Fruit fly (Drosophila melanogaster): Measurements from ENCODE around the gene CG3557.

DNA sequence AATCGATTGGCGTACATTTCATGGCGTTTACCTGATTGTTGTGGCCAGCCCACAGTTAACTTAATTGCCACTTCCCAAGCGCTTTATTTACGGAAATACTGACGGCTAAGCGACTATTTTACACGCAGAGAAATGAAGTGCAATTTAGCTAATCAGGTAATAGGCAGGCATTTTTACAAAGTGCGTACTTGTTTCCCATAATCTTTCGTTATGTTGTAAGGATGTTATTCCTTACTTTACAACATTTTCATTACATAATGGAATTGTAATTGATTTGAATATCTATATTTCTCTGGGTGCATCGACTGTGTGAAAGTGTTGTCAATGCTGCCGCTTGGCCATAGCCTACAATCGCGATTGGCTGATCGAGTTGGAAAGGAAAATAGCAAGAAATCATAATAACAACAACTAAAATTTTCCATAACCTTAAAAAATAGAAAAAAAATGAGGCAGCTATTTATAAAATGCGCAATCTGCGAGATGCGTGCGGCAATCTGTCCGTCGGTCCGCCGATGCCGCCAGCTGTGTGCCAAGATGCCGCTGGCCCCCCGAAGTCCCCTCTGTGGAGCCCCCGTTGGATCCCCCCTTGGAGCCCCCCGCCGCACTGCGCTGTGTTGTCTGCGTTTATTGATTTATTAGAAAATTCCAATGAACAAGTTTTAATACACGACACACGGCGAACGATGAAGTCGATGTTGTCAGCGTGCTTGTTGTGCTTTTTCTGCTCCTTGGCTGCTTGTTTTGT, 41.0 kb upstream of the CG3557 start:
- TF ChIP-seq CG6792 (GFP tag; optimal IDR thresholded peaks at IDR 0.05): peak; percentile 64
- peak; percentile 79 for TF ChIP-seq CG10669 (GFP tag; optimal IDR thresholded peaks at IDR 0.05)
- TF ChIP-seq Sox102F (GFP tag; optimal IDR thresholded peaks at IDR 0.05): peak; percentile 17
- peak; percentile 47 for TF ChIP-seq topi (GFP tag; optimal IDR thresholded peaks at IDR 0.05)
- peak; percentile 84 for TF ChIP-seq CG10631 (GFP tag; optimal IDR thresholded peaks at IDR 0.05)
- peak; percentile 76 for TF ChIP-seq acj6 (GFP tag; optimal IDR thresholded peaks at IDR 0.05)
- no peak for TF ChIP-seq fkh (GFP tag; optimal IDR thresholded peaks at IDR 0.05)
- TF ChIP-seq vri (GFP tag; optimal IDR thresholded peaks at IDR 0.05): no peak
- peak; percentile 73 for TF ChIP-seq CG6808 (GFP tag; optimal IDR thresholded peaks at IDR 0.05)
- peak; percentile 74 for TF ChIP-seq spab (GFP tag; optimal IDR thresholded peaks at IDR 0.05)

All from whole organism, prepupa.